Fruit fly (Drosophila melanogaster) ovary, adult (tissue): ENCODE results near the gene Spn77Ba.

Experiments used
- CG17801 ChIP-seq: fragments of 200-800 bp; optimal IDR thresholded peaks from 2 replicates; lab custom pipeline; 2019; ENCODE audit warnings: missing biosample characterization, mild to moderate bottlenecking, missing genetic modification characterization, moderate library complexity; ENCODE audit not compliant: partially characterized antibody

Gene Spn77Ba

dm6 chr3L:20316956-20317589 is at the start of gene Spn77Ba:
Gene Spn77Ba (plus strand): TSS chr3L:20317190.
- no peak for TF ChIP-seq CG17801 (GFP tag; lab: Kevin White, UChicago)

dm6 chr3L:20275235-20275634 is 41.8 kb upstream of the Spn77Ba start, which contains the start of gene CG17122:
Gene CG17122 (minus strand): TSS chr3L:20275335.
- TF ChIP-seq CG17801 (GFP tag; lab: Kevin White, UChicago): no peak

dm6 chr3L:20275886-20276285 is 41.1 kb upstream of the Spn77Ba start:
- no peak for TF ChIP-seq CG17801 (GFP tag; lab: Kevin White, UChicago)

dm6 chr3L:20276615-20277014 is 40.4 kb upstream of the Spn77Ba start:
- no peak for TF ChIP-seq CG17801 (GFP tag; lab: Kevin White, UChicago)

DNA sequence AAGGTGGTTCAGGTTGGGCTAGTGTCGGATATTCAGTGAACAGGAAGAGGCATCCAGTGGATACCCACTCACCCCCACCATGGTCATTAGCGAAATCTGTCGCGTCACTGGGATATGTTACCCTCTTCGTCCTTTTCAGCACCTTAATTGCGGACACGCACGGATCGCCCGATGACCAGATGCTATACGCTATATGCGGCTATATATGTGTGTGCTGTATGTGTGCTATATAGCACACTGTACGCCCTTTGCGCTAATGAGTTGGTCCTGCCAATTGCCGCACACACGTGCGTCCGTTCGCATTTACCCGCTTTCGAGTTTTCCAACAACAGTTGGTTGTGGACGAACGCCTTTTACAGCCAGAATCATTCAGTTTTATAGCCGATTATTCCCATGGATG is 35.7 kb upstream of the Spn77Ba start:
- TF ChIP-seq CG17801 (GFP tag; lab: Kevin White, UChicago): no peak

- TF ChIP-seq CG17801 (GFP tag; lab: Kevin White, UChicago): no peak
Observed at dm6 chr3L:20287046-20287445, 29.9 kb upstream of the Spn77Ba start.

DNA sequence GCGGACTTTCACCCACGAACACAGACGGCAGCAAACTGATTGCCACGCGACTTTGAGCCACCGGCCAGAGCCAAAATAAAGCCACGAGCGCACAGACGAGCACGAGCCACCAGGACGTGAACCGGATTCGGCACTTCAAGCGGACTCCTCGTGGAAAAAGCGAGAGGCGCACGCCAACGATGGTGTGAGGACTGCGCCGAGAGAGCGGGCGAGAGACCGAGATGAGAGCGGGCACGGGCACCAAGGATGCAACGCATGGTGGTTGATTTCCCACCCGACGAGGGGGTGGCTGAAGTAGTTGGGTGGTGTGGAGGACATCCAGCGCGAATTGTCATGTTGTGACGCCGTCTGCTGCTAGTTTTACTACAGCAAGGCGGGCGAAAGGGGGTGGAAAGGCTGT is 21.9 kb upstream of the Spn77Ba start, which contains the start of gene gogo:
gogo (minus strand) TSS at position 39 of the 400 bp plus-strand sequence.
- TF ChIP-seq CG17801 (GFP tag; lab: Kevin White, UChicago): no peak

DNA sequence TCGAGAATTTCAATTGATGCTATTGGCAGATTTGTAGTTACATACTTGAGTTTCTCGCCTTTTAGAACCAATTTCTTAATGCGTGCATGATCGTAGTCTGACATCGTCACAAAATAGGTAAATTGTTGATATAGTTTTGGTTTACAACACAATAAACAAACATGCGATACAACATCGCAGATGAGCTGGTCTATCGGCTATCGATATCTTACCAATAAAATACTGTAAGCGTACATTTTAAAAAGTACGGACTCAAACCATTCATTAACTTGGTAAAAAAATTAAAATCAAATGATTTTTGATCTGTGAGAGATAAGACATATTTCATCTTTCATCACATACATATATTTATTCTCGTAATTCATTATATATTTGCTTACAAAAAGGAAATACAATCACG is 20.2 kb upstream of the Spn77Ba start, which contains the start of gene FRG1:
FRG1 (minus strand) TSS at position 175 of the 400 bp plus-strand sequence.
- TF ChIP-seq CG17801 (GFP tag; lab: Kevin White, UChicago): no peak

- TF ChIP-seq CG17801 (GFP tag; lab: Kevin White, UChicago): no peak
Observed at dm6 chr3L:20299110-20299509, 17.9 kb upstream of the Spn77Ba start, which contains the start of gene SCCRO4. Gene SCCRO4 (plus strand): TSS chr3L:20299410.

DNA sequence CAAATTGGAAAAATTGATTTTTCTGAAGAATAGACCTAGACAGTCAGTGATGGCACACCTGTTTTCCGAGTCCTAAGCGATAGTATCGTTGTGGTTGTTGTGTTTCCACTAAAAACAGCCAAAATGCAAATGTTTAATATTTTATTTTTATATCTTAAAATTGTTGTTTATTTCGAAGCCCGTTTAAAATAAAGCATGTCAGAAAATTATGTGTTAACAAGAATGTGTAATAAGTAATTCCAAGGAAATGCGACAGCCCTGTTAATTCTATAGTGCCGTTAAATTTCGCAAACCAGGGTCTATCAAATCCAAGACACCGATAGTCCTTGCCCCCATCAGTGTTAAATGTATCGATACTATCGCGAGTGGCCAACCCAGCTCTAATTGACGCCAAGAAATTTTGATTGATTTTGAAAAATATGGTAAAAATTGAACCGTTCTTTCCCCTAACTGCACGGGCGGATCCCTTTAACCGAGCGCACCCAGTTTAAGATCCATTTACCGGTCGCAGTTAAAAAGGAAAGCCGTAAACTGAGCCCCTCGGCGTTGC is 14.8 kb upstream of the Spn77Ba start, which contains the start of gene Pex23:
Pex23 (minus strand) TSS at position 61 of the 550 bp plus-strand sequence.
- peak; percentile 80 for TF ChIP-seq CG17801 (GFP tag; lab: Kevin White, UChicago)

DNA sequence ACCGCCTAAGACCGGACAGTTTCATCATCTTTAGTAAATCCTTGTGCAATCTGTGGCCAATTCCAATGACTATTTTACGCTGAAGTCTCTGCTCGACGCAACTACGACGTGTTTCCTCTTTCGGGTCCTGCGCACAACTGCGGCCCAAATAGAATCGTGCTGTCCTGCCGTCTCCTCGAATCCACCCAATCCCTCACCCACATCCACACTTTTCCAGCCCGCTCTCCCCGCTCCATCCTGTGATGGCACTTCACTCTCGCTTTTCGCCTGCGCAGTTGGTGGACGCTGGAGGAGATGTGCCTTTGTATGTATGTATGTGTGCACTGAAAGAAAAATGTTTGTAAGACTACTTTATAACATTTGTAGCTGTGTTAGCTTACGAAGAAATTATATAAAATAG is 10.8 kb upstream of the Spn77Ba start, which contains the start of gene CG32225:
CG32225 (minus strand) TSS at position 142 of the 400 bp plus-strand sequence.
- TF ChIP-seq CG17801 (GFP tag; lab: Kevin White, UChicago): no peak

- no peak for TF ChIP-seq CG17801 (GFP tag; lab: Kevin White, UChicago)
Observed at dm6 chr3L:20309354-20309753, 7.6 kb upstream of the Spn77Ba start, which contains the start of gene polo. Gene polo (plus strand): TSS chr3L:20309654.

DNA sequence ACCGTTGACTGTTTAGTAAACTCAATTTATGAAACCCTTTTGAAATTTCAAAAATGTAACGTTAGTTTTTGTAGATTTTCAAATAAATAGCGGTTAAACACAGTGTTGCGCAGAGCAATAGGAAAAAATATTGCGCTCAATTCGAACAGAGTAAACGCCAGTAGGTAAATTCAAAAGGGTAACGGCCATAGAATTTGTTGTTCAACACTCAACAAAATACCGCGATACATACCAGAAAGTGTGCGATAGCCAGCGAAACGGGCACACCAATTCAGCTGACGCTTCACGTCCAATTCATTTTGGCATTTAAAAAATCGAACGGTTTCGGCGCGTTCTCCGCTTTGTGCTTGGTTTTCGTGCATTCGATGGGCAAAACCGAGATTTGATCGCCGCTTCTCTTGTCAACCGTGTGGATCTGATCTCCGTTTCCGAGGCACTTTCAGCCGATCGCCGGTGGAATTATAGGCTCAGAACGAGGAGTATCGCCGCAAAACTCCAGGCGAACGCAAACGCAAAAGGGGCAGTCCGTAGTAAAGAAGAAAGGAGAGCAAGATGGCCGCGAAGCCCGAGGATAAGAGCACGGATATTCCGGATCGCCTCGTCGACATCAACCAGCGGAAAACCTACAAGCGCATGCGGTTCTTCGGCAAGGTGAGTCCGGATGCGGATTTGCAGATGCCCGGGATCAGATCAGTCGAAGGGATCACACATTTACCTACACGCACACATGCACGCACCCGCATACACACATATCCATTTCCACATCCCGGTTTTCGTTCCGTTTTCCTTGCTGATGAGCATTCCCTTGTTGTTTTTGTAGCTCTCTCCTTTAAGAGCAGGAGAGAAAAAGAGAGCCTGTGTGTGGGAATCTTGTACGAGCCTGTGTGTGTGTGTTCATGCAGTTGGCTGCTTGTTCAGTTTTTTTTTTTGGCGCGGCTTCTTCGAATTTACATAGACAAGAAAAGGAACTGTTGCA is 6.9 kb upstream of the Spn77Ba start:
- peak; percentile 20 for TF ChIP-seq CG17801 (GFP tag; lab: Kevin White, UChicago)

- peak; percentile 63 for TF ChIP-seq CG17801 (GFP tag; lab: Kevin White, UChicago)
Observed at dm6 chr3L:20313469-20313868, 3.5 kb upstream of the Spn77Ba start, which contains the start of gene alphaSnap. Gene alphaSnap (plus strand): TSS chr3L:20313632.

- no peak for TF ChIP-seq CG17801 (GFP tag; lab: Kevin White, UChicago)
Observed at dm6 chr3L:20317751-20318150, 761 bp downstream of the Spn77Ba start.
